Worm (Caenorhabditis elegans): ENCODE data around the gene T03G6.7.

DNA sequence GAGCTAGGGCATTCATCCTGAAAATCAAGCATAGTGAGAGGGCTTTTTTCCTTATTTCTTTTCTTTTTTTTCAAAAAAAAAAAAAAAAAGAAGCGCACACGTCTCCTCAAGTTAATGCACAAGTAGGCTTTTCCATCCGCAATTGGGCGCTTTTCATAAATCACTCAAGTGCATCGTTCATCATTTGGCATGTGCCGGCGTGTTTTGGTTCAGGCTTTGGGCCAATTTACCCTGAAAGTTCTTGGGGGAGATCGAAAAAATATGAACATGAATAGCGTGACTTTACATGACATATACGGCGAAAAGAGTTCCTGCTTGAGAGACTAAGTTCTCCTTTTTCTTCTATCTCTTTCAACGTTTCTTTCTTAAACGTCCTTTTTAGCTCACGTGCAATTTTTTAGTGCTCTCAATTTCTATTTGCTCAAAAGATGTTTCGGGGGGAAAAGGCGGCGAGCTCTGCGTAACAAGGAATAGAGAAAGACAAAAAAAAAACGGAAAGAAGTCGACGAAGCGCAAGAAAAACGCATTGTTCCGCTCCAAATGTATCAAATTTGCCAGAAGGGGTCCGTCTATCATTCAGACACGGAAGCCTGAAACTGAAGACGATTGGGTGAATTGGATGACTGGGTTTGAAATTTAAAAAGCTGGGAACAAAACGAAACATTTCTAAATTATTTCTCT lies 7.3 kb downstream of the T03G6.7 start:
- no peak for TF ChIP-seq elt-3 (tag; optimal IDR thresholded peaks at IDR 0.05)
- no peak for TF ChIP-seq ces-1 (GFP tag; optimal IDR thresholded peaks at IDR 0.05)
- no peak for TF ChIP-seq dpl-1 (GFP tag; optimal IDR thresholded peaks at IDR 0.05)
- TF ChIP-seq ceh-82 (tag; optimal IDR thresholded peaks at IDR 0.05) = no peak
- TF ChIP-seq skn-1 (tag; optimal IDR thresholded peaks at IDR 0.05) = no peak
- no peak for TF ChIP-seq snpc-4 (tag; optimal IDR thresholded peaks at IDR 0.05)
- TF ChIP-seq dsc-1 (tag; optimal IDR thresholded peaks at IDR 0.05) = no peak
- TF ChIP-seq ama-1 (optimal IDR thresholded peaks at IDR 0.05) = no peak
- TF ChIP-seq pqm-1 (tag; optimal IDR thresholded peaks at IDR 0.05) = no peak

Data from whole organism, L1 larva.